Fruit fly (Drosophila melanogaster) whole organism, embryonic: ENCODE results near the gene Polr3H.

Experiments used
- Asciz ChIP-seq: fragments of 200-800 bp; sonication (Bioruptor generic); optimal IDR thresholded peaks from 2 replicates; lab custom pipeline; 2017; ENCODE audit warnings: missing biosample characterization, mild to moderate bottlenecking, missing genetic modification characterization, missing genetic modification reagents
- B-H1 ChIP-seq: fragments of 200-800 bp; sonication (Bioruptor generic); IDR thresholded peaks from 3 replicates; pipeline ENCODE4 v1.3.6; 2022; ENCODE audit warnings: missing biosample characterization, missing genetic modification characterization
- B-H2 ChIP-seq: fragments of 200-800 bp; sonication (Bioruptor generic); optimal IDR thresholded peaks from 2 replicates; lab custom pipeline; 2018; ENCODE audit warnings: missing biosample characterization, mild to moderate bottlenecking, missing genetic modification characterization
- Bteb2 ChIP-seq: fragments of 200-800 bp; sonication (Bioruptor generic); optimal IDR thresholded peaks from 2 replicates; lab custom pipeline; 2016; ENCODE audit warnings: missing biosample characterization, missing genetic modification characterization
- CG10147 ChIP-seq: fragments of 200-800 bp; sonication (Bioruptor generic); optimal IDR thresholded peaks from 2 replicates; lab custom pipeline; 2019; ENCODE audit warnings: missing biosample characterization, mild to moderate bottlenecking, missing genetic modification characterization, moderate library complexity
- CG10431 ChIP-seq: fragments of 200-800 bp; sonication (Bioruptor generic); optimal IDR thresholded peaks from 3 replicates; lab custom pipeline; 2018; ENCODE audit warnings: missing biosample characterization, mild to moderate bottlenecking, missing genetic modification characterization
- CG10979 ChIP-seq: fragments of 200-800 bp; sonication (Bioruptor generic); optimal IDR thresholded peaks from 2 replicates; lab custom pipeline; 2018; ENCODE audit warnings: missing biosample characterization, mild to moderate bottlenecking, missing genetic modification characterization, moderate library complexity
- CG13296 ChIP-seq: fragments of 200-800 bp; sonication (Bioruptor generic); optimal IDR thresholded peaks from 3 replicates; lab custom pipeline; 2018; ENCODE audit warnings: missing biosample characterization, mild to moderate bottlenecking, missing genetic modification characterization
- CG14710 ChIP-seq: fragments of 200-800 bp; sonication (Bioruptor generic); optimal IDR thresholded peaks from 3 replicates; lab custom pipeline; 2019; ENCODE audit warnings: missing biosample characterization, mild to moderate bottlenecking, missing genetic modification characterization, moderate library complexity
- CG14860 ChIP-seq: fragments of 200-800 bp; sonication (Bioruptor generic); IDR thresholded peaks from 3 replicates; pipeline ENCODE4 v1.3.6; 2022; ENCODE audit warnings: missing biosample characterization, missing genetic modification characterization; ENCODE audit not compliant: partially characterized antibody
- CG1603 ChIP-seq: fragments of 200-800 bp; sonication (Bioruptor generic); optimal IDR thresholded peaks from 2 replicates; lab custom pipeline; 2019; ENCODE audit warnings: missing biosample characterization, mild to moderate bottlenecking, missing genetic modification characterization, moderate library complexity
- CG16813 ChIP-seq: fragments of 200-800 bp; sonication (Bioruptor generic); IDR thresholded peaks from 3 replicates; pipeline ENCODE4 v1.3.6; 2022; ENCODE audit warnings: missing biosample characterization, missing genetic modification characterization; ENCODE audit not compliant: partially characterized antibody
- CG17912 ChIP-seq: fragments of 200-800 bp; sonication (Bioruptor generic); optimal IDR thresholded peaks from 2 replicates; lab custom pipeline; 2018; ENCODE audit warnings: missing biosample characterization, mild to moderate bottlenecking, missing genetic modification characterization
- CG2129 ChIP-seq: fragments of 200-800 bp; sonication (Bioruptor generic); IDR thresholded peaks from 2 replicates; pipeline ENCODE4 v1.3.6; 2022; ENCODE audit warnings: missing biosample characterization, missing genetic modification characterization; ENCODE audit not compliant: partially characterized antibody
- CG2199 ChIP-seq: fragments of 200-800 bp; sonication (Bioruptor generic); IDR thresholded peaks from 3 replicates; pipeline ENCODE4 v1.3.6; 2022; ENCODE audit warnings: missing biosample characterization, missing genetic modification characterization
- CG32772 ChIP-seq: fragments of 200-800 bp; sonication (Bioruptor generic); IDR thresholded peaks from 2 replicates; pipeline ENCODE4 v1.3.6; 2022; ENCODE audit warnings: missing biosample characterization, missing genetic modification characterization
- CG4820 ChIP-seq: fragments of 200-800 bp; sonication (Bioruptor generic); optimal IDR thresholded peaks from 3 replicates; lab custom pipeline; 2016; ENCODE audit warnings: missing biosample characterization, missing genetic modification characterization
- CG4854 ChIP-seq: fragments of 200-800 bp; sonication (Bioruptor generic); optimal IDR thresholded peaks from 2 replicates; lab custom pipeline; 2016; ENCODE audit warnings: missing biosample characterization, missing genetic modification characterization, inconsistent platforms
- CG5180 ChIP-seq: fragments of 200-800 bp; sonication (Bioruptor generic); optimal IDR thresholded peaks from 3 replicates; lab custom pipeline; 2017; ENCODE audit warnings: missing biosample characterization, missing genetic modification characterization, mild to moderate bottlenecking, moderate library complexity, missing genetic modification reagents
- CG6765 ChIP-seq: fragments of 200-800 bp; sonication (Bioruptor generic); optimal IDR thresholded peaks from 3 replicates; lab custom pipeline; 2017; ENCODE audit warnings: missing biosample characterization, mild to moderate bottlenecking, missing genetic modification characterization
- CG6854 ChIP-seq: fragments of 200-800 bp; sonication (Bioruptor generic); optimal IDR thresholded peaks from 3 replicates; lab custom pipeline; 2017; ENCODE audit warnings: missing biosample characterization, mild to moderate bottlenecking, missing genetic modification characterization
- CG9932 ChIP-seq: fragments of 200-800 bp; sonication (Bioruptor generic); IDR thresholded peaks from 2 replicates; pipeline ENCODE4 v1.3.6; 2022; ENCODE audit warnings: missing biosample characterization, missing genetic modification characterization
- CrebB ChIP-seq: fragments of 200-800 bp; sonication (Bioruptor generic); optimal IDR thresholded peaks from 3 replicates; lab custom pipeline; 2018; ENCODE audit warnings: missing biosample characterization, mild to moderate bottlenecking, missing genetic modification characterization
- Dfd ChIP-seq, 2 experiments: fragments of >200 bp; optimal IDR thresholded peaks; 2 replicates each; lab custom pipeline; 2017; ENCODE audit warnings: missing biosample characterization in 2 of 2, missing genetic modification characterization in 2 of 2
- E2f2 ChIP-seq: fragments of 200-800 bp; sonication (Bioruptor generic); IDR thresholded peaks from 2 replicates; pipeline ENCODE4 v1.3.6; 2022; ENCODE audit warnings: missing biosample characterization, missing genetic modification characterization
- HLH3B ChIP-seq: fragments of 200-800 bp; sonication (Bioruptor generic); IDR thresholded peaks from 2 replicates; pipeline ENCODE4 v1.3.6; 2022; ENCODE audit warnings: missing biosample characterization, missing genetic modification characterization
- Hr3 ChIP-seq: fragments of 200-800 bp; sonication (Bioruptor generic); optimal IDR thresholded peaks from 3 replicates; lab custom pipeline; 2016; ENCODE audit warnings: missing biosample characterization, missing genetic modification characterization
- Hr51 ChIP-seq, 2 experiments: fragments of 200-800 bp; sonication (Bioruptor generic); optimal IDR thresholded peaks; 2 replicates in 1 of 2; 3 replicates in 1 of 2; lab custom pipeline; 2016 to 2018; ENCODE audit warnings: missing biosample characterization in 2 of 2, missing genetic modification characterization in 2 of 2, mild to moderate bottlenecking in 1 of 2, moderate library complexity in 1 of 2
- Lhr ChIP-seq: fragments of 200-800 bp; sonication (Bioruptor generic); optimal IDR thresholded peaks from 3 replicates; lab custom pipeline; 2017; ENCODE audit warnings: mild to moderate bottlenecking, missing biosample characterization, missing genetic modification reagents, missing genetic modification characterization
- MESR4 ChIP-seq: fragments of 200-800 bp; sonication (Bioruptor generic); optimal IDR thresholded peaks from 2 replicates; lab custom pipeline; 2018; ENCODE audit warnings: missing biosample characterization, mild to moderate bottlenecking, missing genetic modification characterization, moderate library complexity
- Med ChIP-seq: fragments of 200-800 bp; sonication (Bioruptor generic); peaks from one replicate; lab custom pipeline; 2016; ENCODE audit warnings: missing biosample characterization, missing genetic modification characterization, mild to moderate bottlenecking, inconsistent platforms, moderate library complexity
- Nf-YC ChIP-seq: fragments of 200-800 bp; optimal IDR thresholded peaks from 3 replicates; lab custom pipeline; 2019; ENCODE audit warnings: missing biosample characterization, mild to moderate bottlenecking, missing genetic modification characterization, moderate library complexity
- Scr ChIP-seq: fragments of 200-800 bp; sonication (Bioruptor generic); IDR thresholded peaks from 2 replicates; pipeline ENCODE4 v1.3.6; 2022; ENCODE audit warnings: missing biosample characterization, missing genetic modification characterization; ENCODE audit not compliant: partially characterized antibody
- Side ChIP-seq: fragments of 200-800 bp; sonication (Bioruptor generic); optimal IDR thresholded peaks from 2 replicates; lab custom pipeline; 2016; ENCODE audit warnings: missing biosample characterization, missing genetic modification characterization
- Sox102F ChIP-seq: fragments of 200-800 bp; sonication (Bioruptor generic); optimal IDR thresholded peaks from 2 replicates; lab custom pipeline; 2018; ENCODE audit warnings: missing biosample characterization, mild to moderate bottlenecking, missing genetic modification characterization, moderate library complexity
- YL-1 ChIP-seq: fragments of 200-800 bp; sonication (Bioruptor generic); optimal IDR thresholded peaks from 3 replicates; lab custom pipeline; 2017; ENCODE audit warnings: missing biosample characterization, mild to moderate bottlenecking, missing genetic modification characterization
- ase ChIP-seq: fragments of 200-800 bp; sonication (Bioruptor generic); IDR thresholded peaks from 3 replicates; pipeline ENCODE4 v1.3.6; 2022; ENCODE audit warnings: missing biosample characterization, missing genetic modification characterization
- cas ChIP-seq: fragments of 200-800 bp; sonication (Bioruptor generic); IDR thresholded peaks from 2 replicates; pipeline ENCODE4 v1.3.6; 2022; ENCODE audit warnings: missing biosample characterization, missing genetic modification characterization
- da ChIP-seq: fragments of 200-800 bp; sonication (Bioruptor generic); optimal IDR thresholded peaks from 2 replicates; lab custom pipeline; 2016; ENCODE audit warnings: missing biosample characterization, missing genetic modification characterization
- eve ChIP-seq, 2 experiments: fragments of >200 bp; optimal IDR thresholded peaks; 2 replicates each; lab custom pipeline; 2017; ENCODE audit warnings: missing biosample characterization in 2 of 2, missing genetic modification characterization in 2 of 2
- fd102C ChIP-seq: fragments of 200-800 bp; sonication (Bioruptor generic); optimal IDR thresholded peaks from 2 replicates; lab custom pipeline; 2018; ENCODE audit warnings: missing biosample characterization, mild to moderate bottlenecking, missing genetic modification characterization, moderate library complexity
- fd96Cb ChIP-seq: fragments of 200-800 bp; sonication (Bioruptor generic); optimal IDR thresholded peaks from 2 replicates; lab custom pipeline; 2018; ENCODE audit warnings: missing biosample characterization, mild to moderate bottlenecking, missing genetic modification characterization, moderate library complexity
- klu ChIP-seq: fragments of 200-800 bp; sonication (Bioruptor generic); IDR thresholded peaks from 2 replicates; pipeline ENCODE4 v1.3.6; 2022; ENCODE audit warnings: missing biosample characterization, missing genetic modification characterization
- knrl ChIP-seq: fragments of 200-800 bp; sonication (Bioruptor generic); IDR thresholded peaks from 3 replicates; pipeline ENCODE4 v1.3.6; 2022; ENCODE audit warnings: missing biosample characterization, missing genetic modification characterization; ENCODE audit not compliant: partially characterized antibody
- mld ChIP-seq: fragments of 200-800 bp; sonication (Bioruptor generic); IDR thresholded peaks from 3 replicates; pipeline ENCODE4 v1.3.6; 2022; ENCODE audit warnings: missing biosample characterization, missing genetic modification characterization; ENCODE audit not compliant: partially characterized antibody
- otp ChIP-seq: fragments of 200-800 bp; sonication (Bioruptor generic); IDR thresholded peaks from 3 replicates; pipeline ENCODE4, ENCODE4 v1.3.6; 2022; ENCODE audit warnings: missing biosample characterization, missing genetic modification characterization
- pb ChIP-seq: fragments of 200-800 bp; sonication (Bioruptor generic); optimal IDR thresholded peaks from 3 replicates; lab custom pipeline; 2016; ENCODE audit warnings: missing biosample characterization, missing genetic modification characterization
- tll ChIP-seq, 2 experiments: fragments of 200-800 bp in 1 of 2; fragments of >200 bp in 1 of 2; sonication (Bioruptor generic) in 1 of 2; optimal IDR thresholded peaks; 2 replicates each; lab custom pipeline; 2017 to 2019; ENCODE audit warnings: missing biosample characterization in 2 of 2, missing genetic modification characterization in 2 of 2, mild to moderate bottlenecking in 1 of 2, moderate library complexity in 1 of 2

Polr3H gene

DNA sequence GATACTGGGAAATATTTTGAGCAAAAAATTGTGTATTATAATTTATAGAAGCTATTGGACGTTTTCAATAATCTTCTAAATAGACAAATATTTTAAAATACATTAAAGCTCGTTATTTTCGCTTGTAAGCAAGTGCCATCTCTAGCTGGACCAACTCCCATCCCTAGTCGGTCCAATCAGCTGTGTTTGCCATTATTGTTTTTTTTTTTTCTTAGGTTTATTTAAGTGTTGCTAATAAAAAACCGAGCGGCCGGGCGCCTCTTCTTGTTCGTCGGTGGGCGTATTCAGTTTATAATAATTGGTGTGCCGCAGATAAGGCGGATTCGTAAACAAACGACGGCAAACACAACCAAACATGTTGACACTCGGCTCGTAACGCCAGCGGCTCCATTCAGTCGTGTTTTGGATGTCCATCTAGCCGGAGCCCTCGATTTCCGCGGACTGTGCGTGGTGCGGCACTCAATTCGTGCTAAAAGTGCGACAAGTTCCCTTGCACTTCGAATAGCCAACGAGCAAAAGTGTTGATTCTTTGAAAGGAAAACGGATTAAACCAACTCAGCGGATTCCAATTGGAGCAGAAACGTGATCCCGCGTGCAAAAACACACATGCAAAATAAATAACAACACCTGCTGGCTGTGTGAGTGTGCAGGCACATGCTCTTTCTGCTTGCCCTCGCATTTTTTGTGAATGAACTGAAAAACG lies 35.4 kb downstream of the Polr3H start, which contains the start of gene Sugb (continued):
- TF ChIP-seq CG14860 (peak; percentile 56; the same call in 2 of the 3 replicates), Sox102F (GFP tag; lab: Kevin White, UChicago) (peak; percentile 42), Asciz (GFP tag; lab: Kevin White, UChicago) (peak; percentile 39), CG10147 (GFP tag; lab: Kevin White, UChicago) (peak; percentile 61), MESR4 (GFP tag; lab: Kevin White, UChicago) (peak; percentile 10), CG16813 (peak; percentile 52), CG4820 (no peak), CG6854 (GFP tag; lab: Kevin White, UChicago) (peak; percentile 66), YL-1 (GFP tag; lab: Kevin White, UChicago) (peak; percentile 66), CG32772 (GFP tag; lab: Robert Waterston, UW) (peak; percentile 56), E2f2 (GFP tag; lab: Robert Waterston, UW) (peak; percentile 50), tll (GFP tag; optimal IDR thresholded peaks at IDR 0.05; lab: Kevin White, UChicago) (no peak), mld (GFP tag; lab: Robert Waterston, UW) (no peak), eve (GFP tag; optimal IDR thresholded peaks at IDR 0.05; lab: Kevin White, UChicago) (no peak), CG2129 (GFP tag; lab: Robert Waterston, UW) (peak; percentile 32), CG2199 (GFP tag; lab: Robert Waterston, UW) (no peak), fd102C (GFP tag; lab: Kevin White, UChicago) (no peak), CG6765 (GFP tag; lab: Kevin White, UChicago) (peak; percentile 63), Side (GFP tag; lab: Kevin White, UChicago) (peak; percentile 46), HLH3B (peak; percentile 62), fd96Cb (tag; lab: Kevin White, UChicago) (no peak), ase (GFP tag; lab: Robert Waterston, UW) (no peak), CG4854 (GFP tag; lab: Kevin White, UChicago) (no peak), CG10431 (GFP tag; lab: Kevin White, UChicago) (peak; percentile 87), CG5180 (GFP tag; lab: Kevin White, UChicago) (peak; percentile 86), CrebB (tag; lab: Kevin White, UChicago) (peak; percentile 58), B-H1 (no peak), Dfd (GFP tag; optimal IDR thresholded peaks at IDR 0.05; lab: Kevin White, UChicago) (no peak), CG10979 (tag; lab: Kevin White, UChicago) (peak; percentile 20), Lhr (GFP tag; lab: Kevin White, UChicago) (peak; percentile 27), B-H2 (peak; percentile 82), Bteb2 (GFP tag; lab: Kevin White, UChicago) (peak; percentile 74), Hr51 (GFP tag; optimal IDR thresholded peaks at IDR 0.05; lab: Kevin White, UChicago) (peak; percentile 52 to 57), CG14710 (peak; percentile 23), Nf-YC (tag; lab: Kevin White, UChicago) (peak; percentile 64), Hr3 (GFP tag; lab: Kevin White, UChicago) (peak; percentile 47), Med (GFP tag; lab: Kevin White, UChicago) (peak; percentile 92), pb (GFP tag; lab: Kevin White, UChicago) (peak; percentile 47), CG1603 (tag; lab: Kevin White, UChicago) (no peak), knrl (GFP tag; lab: Robert Waterston, UW) (peak; percentile 66; the same call in 1 of the 3 replicates), otp (no peak), CG17912 (GFP tag; lab: Kevin White, UChicago) (no peak), klu (GFP tag; lab: Robert Waterston, UW) (no peak), cas (no peak), CG9932 (GFP tag; lab: Robert Waterston, UW) (no peak), da (GFP tag; lab: Kevin White, UChicago) (no peak), Scr (GFP tag; lab: Robert Waterston, UW) (peak; percentile 76), CG13296 (peak; percentile 61)
